Worm (Caenorhabditis elegans) whole organism, L4 larva: ENCODE data around the gene ptc-3.

Source experiments
- F49E8.2 ChIP-seq: sonication (generic microtip); optimal IDR thresholded peaks from 2 replicates; lab custom pipeline; 2016; ENCODE audit warnings: missing compliant biosample characterization, mild to moderate bottlenecking, missing genetic modification characterization, borderline replicate concordance
- ceh-82 ChIP-seq: sonication (generic microtip); optimal IDR thresholded peaks from 2 replicates; lab custom pipeline; 2017; ENCODE audit warnings: missing biosample characterization, missing genetic modification characterization
- egl-27 ChIP-seq: sonication (generic microtip); optimal IDR thresholded peaks from 3 replicates; lab custom pipeline; 2017; ENCODE audit warnings: missing biosample characterization, missing genetic modification reagents, missing genetic modification characterization
- lin-13 ChIP-seq: fragments of 150-350 bp; optimal IDR thresholded peaks from 2 replicates; lab custom pipeline; 2014; ENCODE audit warnings: missing biosample characterization, missing genetic modification reagents, missing genetic modification characterization
- lin-38 ChIP-seq: fragments of 200-800 bp; sonication (Bioruptor generic); IDR thresholded peaks from 2 replicates; pipeline ENCODE4 v1.3.6; 2022; ENCODE audit warnings: missing genetic modification reagents, missing genetic modification characterization, missing compliant biosample characterization
- lsy-2 ChIP-seq, 2 experiments: fragments of 150-350 bp in 1 of 2; sonication (generic microtip) in 1 of 2; optimal IDR thresholded peaks; 2 replicates each; lab custom pipeline; 2014 to 2017; ENCODE audit warnings: missing biosample characterization in 2 of 2, missing genetic modification characterization in 2 of 2
- mdl-1 ChIP-seq, 2 experiments: fragments of 150-350 bp in 1 of 2; sonication (generic microtip) in 1 of 2; optimal IDR thresholded peaks; 2 replicates each; lab custom pipeline; 2014 to 2017; ENCODE audit warnings: missing biosample characterization in 2 of 2, missing genetic modification characterization in 2 of 2
- php-3 ChIP-seq: fragments of 200-800 bp; sonication (Bioruptor generic); IDR thresholded peaks from 2 replicates; pipeline ENCODE4 v1.3.6; 2022; ENCODE audit warnings: missing genetic modification reagents, missing genetic modification characterization, missing compliant biosample characterization
- unc-62 ChIP-seq, 3 experiments: fragments of 150-350 bp in 1 of 3; sonication (generic microtip); optimal IDR thresholded peaks in 2 of 3; peaks in 1 of 3; 1 replicate in 1 of 3; 2 replicates in 2 of 3; lab custom pipeline; 2014 to 2017; ENCODE audit warnings: missing biosample characterization in 3 of 3, missing genetic modification characterization in 3 of 3, missing genetic modification reagents in 3 of 3, missing genotype in 1 of 3

DNA sequence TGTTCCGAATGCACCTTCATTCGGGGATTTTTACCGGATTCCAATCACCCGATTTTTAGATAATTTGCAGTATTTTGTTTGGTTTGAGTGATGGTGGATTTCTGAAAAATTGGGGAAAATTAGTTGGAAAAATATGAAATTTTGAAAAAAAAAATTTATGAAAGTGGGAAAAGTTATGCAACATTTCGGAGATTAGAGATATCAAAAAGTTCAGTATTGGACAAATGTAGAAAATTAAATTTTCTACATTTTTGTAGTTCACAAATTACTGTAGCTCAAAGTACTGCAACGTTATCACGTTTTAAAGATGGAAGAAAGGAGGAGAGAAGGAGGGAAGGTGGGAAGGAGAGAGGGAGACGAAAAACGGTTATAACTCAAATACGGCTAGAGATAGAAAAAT is at the start of gene ptc-3:
- TF ChIP-seq ceh-82 (tag; lab: Kevin White, UChicago) (no peak), php-3 (no peak), lsy-2 (tag; optimal IDR thresholded peaks at IDR 0.05; lab: Kevin White, UChicago) (no peak), egl-27 (tag; lab: Kevin White, UChicago) (no peak), unc-62 (GFP tag; optimal IDR thresholded peaks at IDR 0.05 in 1 of 2; lab: Kevin White, UChicago) (no peak), unc-62 (tag; optimal IDR thresholded peaks at IDR 0.05; lab: Kevin White, UChicago) (no peak), F49E8.2 (tag; lab: Kevin White, UChicago) (no peak), lin-13 (GFP tag; lab: Kevin White, UChicago) (no peak), mdl-1 (tag; optimal IDR thresholded peaks at IDR 0.05; lab: Kevin White, UChicago) (no peak), lin-38 (GFP tag; lab: Robert Waterston, UW) (no peak)
